Worm (Caenorhabditis elegans) whole organism, late embryonic: ENCODE measurements around the gene dac-1.
A peak's percentile ranks its signal among the peaks of the same experiment; 100 is the strongest.

Source experiments
- ama-1 ChIP-seq: fragments of 150-350 bp; optimal IDR thresholded peaks from 2 replicates; lab custom pipeline; 2014
- ceh-18 ChIP-seq: sonication (generic microtip); optimal IDR thresholded peaks from 2 replicates; lab custom pipeline; 2016; ENCODE audit warnings: missing genetic modification characterization, missing compliant biosample characterization
- ceh-2 ChIP-seq: sonication (generic microtip); optimal IDR thresholded peaks from 2 replicates; lab custom pipeline; 2016; ENCODE audit warnings: missing genotype, missing genetic modification characterization, missing compliant biosample characterization
- ceh-24 ChIP-seq: sonication (generic microtip); optimal IDR thresholded peaks from 2 replicates; lab custom pipeline; 2016; ENCODE audit warnings: mild to moderate bottlenecking, missing genetic modification characterization, missing compliant biosample characterization
- ceh-9 ChIP-seq: sonication (generic microtip); optimal IDR thresholded peaks from 2 replicates; lab custom pipeline; 2016; ENCODE audit warnings: mild to moderate bottlenecking, missing genetic modification characterization, inconsistent platforms, missing compliant biosample characterization
- elt-2 ChIP-seq: sonication (generic microtip); optimal IDR thresholded peaks from 2 replicates; lab custom pipeline; 2016; ENCODE audit warnings: missing genetic modification reagents, missing genetic modification characterization, missing compliant biosample characterization
- elt-4 ChIP-seq: sonication (generic microtip); optimal IDR thresholded peaks from 2 replicates; lab custom pipeline; 2016; ENCODE audit warnings: missing genetic modification characterization, missing compliant biosample characterization
- ets-4 ChIP-seq: sonication (generic microtip); optimal IDR thresholded peaks from 2 replicates; lab custom pipeline; 2016; ENCODE audit warnings: missing genetic modification characterization, missing compliant biosample characterization
- fkh-10 ChIP-seq: fragments of 150-350 bp; optimal IDR thresholded peaks from 2 replicates; lab custom pipeline; 2014; ENCODE audit warnings: missing biosample characterization, missing genetic modification reagents, missing genetic modification characterization
- nfya-1 ChIP-seq: sonication (generic microtip); optimal IDR thresholded peaks from 2 replicates; lab custom pipeline; 2017; ENCODE audit warnings: missing genetic modification characterization, mild to moderate bottlenecking, missing compliant biosample characterization, antibody characterized with exemption, moderate library complexity
- nhr-11 ChIP-seq: fragments of 150-350 bp; optimal IDR thresholded peaks from 2 replicates; lab custom pipeline; 2014; ENCODE audit warnings: missing biosample characterization, missing genetic modification characterization
- odd-2 ChIP-seq: sonication (generic microtip); optimal IDR thresholded peaks from 2 replicates; lab custom pipeline; 2017; ENCODE audit warnings: antibody characterized with exemption, mild to moderate bottlenecking, missing genetic modification characterization, missing compliant biosample characterization
- pha-2 ChIP-seq: sonication (generic microtip); optimal IDR thresholded peaks from 2 replicates; lab custom pipeline; 2017; ENCODE audit warnings: mild to moderate bottlenecking, missing genetic modification characterization, missing compliant biosample characterization
- pha-4 ChIP-seq: fragments of 150-350 bp; optimal IDR thresholded peaks from 2 replicates; lab custom pipeline; 2018; ENCODE audit warnings: missing biosample characterization, missing genetic modification reagents, missing genetic modification characterization

ce11 chrIII:835713-836278 is 19.9 kb downstream of the dac-1 start:
- TF ChIP-seq ets-4 (tag; lab: Kevin White, UChicago) (no peak), nfya-1 (tag; lab: Kevin White, UChicago) (peak; percentile 67), nhr-11 (peak; percentile 49), ceh-9 (tag; lab: Kevin White, UChicago) (peak; percentile 22), elt-2 (tag; lab: Kevin White, UChicago) (peak; percentile 9), ceh-24 (tag; lab: Kevin White, UChicago) (peak; percentile 30), fkh-10 (GFP tag; lab: Kevin White, UChicago) (peak; percentile 28), odd-2 (tag; lab: Kevin White, UChicago) (no peak), pha-2 (peak; percentile 77), ceh-2 (tag; lab: Kevin White, UChicago) (no peak), pha-4 (tag; lab: Kevin White, UChicago) (no peak), elt-4 (no peak), ama-1 (peak; percentile 95), ceh-18 (tag; lab: Kevin White, UChicago) (no peak)
